Worm (Caenorhabditis elegans) whole organism, L4 larva: ENCODE measurements around the gene chup-1.
A peak's percentile ranks its signal among the peaks of the same experiment; 100 is the strongest.

Source experiments
- D1046.2 ChIP-seq: fragments of 200-800 bp; sonication (Bioruptor generic); IDR thresholded peaks from 2 replicates; pipeline ENCODE4 v1.3.6; 2022; ENCODE audit warnings: missing genetic modification characterization, missing compliant biosample characterization
- F10B5.3 ChIP-seq: sonication (generic microtip); optimal IDR thresholded peaks from 2 replicates; lab custom pipeline; 2016; ENCODE audit warnings: mild to moderate bottlenecking, missing genetic modification characterization, missing compliant biosample characterization
- F26F4.8 ChIP-seq: fragments of 200-800 bp; sonication (Bioruptor generic); conservative IDR thresholded peaks from 2 replicates; pipeline ENCODE4 v1.3.6; 2022; ENCODE audit warnings: missing genetic modification characterization, missing compliant biosample characterization
- Y48G9A.11 ChIP-seq: fragments of 200-800 bp; sonication (Bioruptor generic); IDR thresholded peaks from 2 replicates; pipeline ENCODE4 v1.3.6; 2022; ENCODE audit warnings: missing genetic modification reagents, missing genetic modification characterization, missing compliant biosample characterization
- Y5F2A.4 ChIP-seq: fragments of 200-800 bp; sonication (Bioruptor generic); optimal IDR thresholded peaks from 2 replicates; lab custom pipeline; 2018; ENCODE audit warnings: mild to moderate bottlenecking, missing genetic modification characterization, missing compliant biosample characterization
- aha-1 ChIP-seq: fragments of 150-350 bp; peaks from one replicate; lab custom pipeline; 2014; ENCODE audit warnings: missing biosample characterization, missing genetic modification characterization
- arid-1 ChIP-seq: fragments of 200-800 bp; sonication (Bioruptor generic); conservative IDR thresholded peaks from 2 replicates; pipeline ENCODE4 v1.3.6; 2022; ENCODE audit warnings: missing genetic modification reagents, missing genetic modification characterization, missing compliant biosample characterization
- attf-4 ChIP-seq: sonication (generic microtip); optimal IDR thresholded peaks from 3 replicates; lab custom pipeline; 2017; ENCODE audit warnings: missing biosample characterization, missing genetic modification characterization
- ctbp-1 ChIP-seq: fragments of 200-800 bp; sonication (Bioruptor generic); IDR thresholded peaks from 2 replicates; pipeline ENCODE4 v1.3.6; 2022; ENCODE audit warnings: missing genetic modification reagents, missing genetic modification characterization, missing compliant biosample characterization
- daf-16 ChIP-seq, 3 experiments: sonication (generic microtip); optimal IDR thresholded peaks; 2 replicates each; lab custom pipeline; 2016 to 2017; ENCODE audit warnings: missing genetic modification characterization in 3 of 3, missing genetic modification reagents in 3 of 3, mild to moderate bottlenecking in 2 of 3, missing compliant biosample characterization in 2 of 3, missing biosample characterization in 1 of 3, moderate library complexity in 1 of 3
- daf-8 ChIP-seq: fragments of 200-800 bp; sonication (Bioruptor generic); IDR thresholded peaks from 2 replicates; pipeline ENCODE4 v1.3.6; 2022; ENCODE audit warnings: missing genetic modification characterization, missing compliant biosample characterization
- dmd-8 ChIP-seq: fragments of 200-800 bp; sonication (Bioruptor generic); IDR thresholded peaks from 2 replicates; pipeline ENCODE4 v1.3.6; 2022; ENCODE audit warnings: missing genetic modification characterization, missing compliant biosample characterization
- dmd-9 ChIP-seq: fragments of 200-800 bp; sonication (Bioruptor generic); IDR thresholded peaks from 2 replicates; pipeline ENCODE4 v1.3.6; 2022; ENCODE audit warnings: missing genetic modification reagents, missing genetic modification characterization, missing compliant biosample characterization
- egl-27 ChIP-seq: sonication (generic microtip); optimal IDR thresholded peaks from 3 replicates; lab custom pipeline; 2017; ENCODE audit warnings: missing biosample characterization, missing genetic modification reagents, missing genetic modification characterization
- egl-43 ChIP-seq: fragments of 200-800 bp; sonication (Bioruptor generic); IDR thresholded peaks from 2 replicates; pipeline ENCODE4 v1.3.6; 2022; ENCODE audit warnings: missing genetic modification reagents, missing genetic modification characterization, missing compliant biosample characterization
- hif-1 ChIP-seq, 2 experiments: sonication (generic microtip); optimal IDR thresholded peaks; 2 replicates each; lab custom pipeline; 2016 to 2017; ENCODE audit warnings: missing compliant biosample characterization in 2 of 2, missing genetic modification characterization in 2 of 2, missing genetic modification reagents in 2 of 2, missing genotype in 2 of 2, mild to moderate bottlenecking in 1 of 2
- hlh-11 ChIP-seq: fragments of 200-800 bp; sonication (Bioruptor generic); optimal IDR thresholded peaks from 2 replicates; lab custom pipeline; 2018; ENCODE audit warnings: mild to moderate bottlenecking, missing genetic modification characterization, missing compliant biosample characterization
- hmg-1.1 ChIP-seq: fragments of 200-800 bp; sonication (Bioruptor generic); IDR thresholded peaks from 2 replicates; pipeline ENCODE4 v1.3.6; 2022; ENCODE audit warnings: missing genetic modification reagents, missing genetic modification characterization, missing compliant biosample characterization
- lim-7 ChIP-seq: fragments of 200-800 bp; sonication (Bioruptor generic); IDR thresholded peaks from 2 replicates; pipeline ENCODE4 v1.3.6; 2022; ENCODE audit warnings: missing genetic modification characterization, missing compliant biosample characterization
- lin-1 ChIP-seq: fragments of 200-800 bp; sonication (Bioruptor generic); IDR thresholded peaks from 2 replicates; pipeline ENCODE4 v1.3.6; 2022; ENCODE audit warnings: missing genetic modification reagents, missing genetic modification characterization, missing compliant biosample characterization
- lin-38 ChIP-seq: fragments of 200-800 bp; sonication (Bioruptor generic); IDR thresholded peaks from 2 replicates; pipeline ENCODE4 v1.3.6; 2022; ENCODE audit warnings: missing genetic modification reagents, missing genetic modification characterization, missing compliant biosample characterization
- lin-39 ChIP-seq: fragments of 150-350 bp; optimal IDR thresholded peaks from 2 replicates; lab custom pipeline; 2014; ENCODE audit warnings: missing biosample characterization, missing genetic modification reagents, missing genetic modification characterization
- madf-5 ChIP-seq, 2 experiments: fragments of 200-800 bp; sonication (Bioruptor generic); IDR thresholded peaks; 2 replicates each; pipeline ENCODE4 v1.3.6; 2022; ENCODE audit warnings: missing compliant biosample characterization in 2 of 2, missing genetic modification characterization in 2 of 2
- madf-9 ChIP-seq: fragments of 200-800 bp; sonication (Bioruptor generic); conservative IDR thresholded peaks from 2 replicates; pipeline ENCODE4 v1.3.6; 2022; ENCODE audit warnings: missing genetic modification reagents, missing genetic modification characterization, missing compliant biosample characterization
- mes-2 ChIP-seq: sonication (generic microtip); optimal IDR thresholded peaks from 2 replicates; lab custom pipeline; 2016; ENCODE audit warnings: missing genotype, mild to moderate bottlenecking, missing genetic modification characterization, missing compliant biosample characterization; ENCODE audit not compliant: poor library complexity, severe bottlenecking
- mxl-2 ChIP-seq: fragments of 200-800 bp; sonication (Bioruptor generic); conservative IDR thresholded peaks from 2 replicates; pipeline ENCODE4 v1.3.6; 2022; ENCODE audit warnings: missing genetic modification reagents, missing genetic modification characterization, missing compliant biosample characterization
- mxl-3 ChIP-seq: fragments of 200-800 bp; sonication (Bioruptor generic); optimal IDR thresholded peaks from 2 replicates; lab custom pipeline; 2018; ENCODE audit warnings: mild to moderate bottlenecking, missing genetic modification characterization, missing compliant biosample characterization
- nhr-102 ChIP-seq: sonication (generic microtip); optimal IDR thresholded peaks from 2 replicates; lab custom pipeline; 2016; ENCODE audit warnings: mild to moderate bottlenecking, missing genetic modification characterization, moderate library complexity, missing compliant biosample characterization
- nhr-11 ChIP-seq: fragments of 150-350 bp; optimal IDR thresholded peaks from 2 replicates; lab custom pipeline; 2014; ENCODE audit warnings: missing biosample characterization, missing genetic modification characterization
- nhr-237 ChIP-seq: sonication (generic microtip); optimal IDR thresholded peaks from 2 replicates; lab custom pipeline; 2017; ENCODE audit warnings: missing biosample characterization, missing genetic modification characterization
- nhr-41 ChIP-seq: fragments of 200-800 bp; sonication (Bioruptor generic); IDR thresholded peaks from 2 replicates; pipeline ENCODE4 v1.3.6; 2022; ENCODE audit warnings: missing genetic modification reagents, missing genetic modification characterization, missing compliant biosample characterization
- nhr-42 ChIP-seq: fragments of 200-800 bp; sonication (Bioruptor generic); IDR thresholded peaks from 2 replicates; pipeline ENCODE4 v1.3.6; 2022; ENCODE audit warnings: missing genetic modification characterization, missing compliant biosample characterization
- nhr-48 ChIP-seq: sonication (generic microtip); optimal IDR thresholded peaks from 2 replicates; lab custom pipeline; 2016; ENCODE audit warnings: mild to moderate bottlenecking, missing genetic modification characterization, missing compliant biosample characterization
- nhr-6 ChIP-seq: fragments of 150-350 bp; optimal IDR thresholded peaks from 2 replicates; lab custom pipeline; 2014; ENCODE audit warnings: missing biosample characterization, missing genetic modification characterization
- php-3 ChIP-seq: fragments of 200-800 bp; sonication (Bioruptor generic); IDR thresholded peaks from 2 replicates; pipeline ENCODE4 v1.3.6; 2022; ENCODE audit warnings: missing genetic modification reagents, missing genetic modification characterization, missing compliant biosample characterization
- pqm-1 ChIP-seq: sonication (generic microtip); optimal IDR thresholded peaks from 2 replicates; lab custom pipeline; 2017; ENCODE audit warnings: missing biosample characterization, missing genetic modification characterization
- set-16 ChIP-seq: fragments of 200-800 bp; sonication (Bioruptor generic); IDR thresholded peaks from 2 replicates; pipeline ENCODE4 v1.3.6; 2022; ENCODE audit warnings: missing genetic modification reagents, missing genetic modification characterization, missing compliant biosample characterization
- snpc-1.2 ChIP-seq: fragments of 200-800 bp; sonication (Bioruptor generic); IDR thresholded peaks from 2 replicates; pipeline ENCODE4 v1.3.6; 2022; ENCODE audit warnings: missing genetic modification reagents, missing genetic modification characterization, missing compliant biosample characterization
- spr-3 ChIP-seq: fragments of 200-800 bp; sonication (Bioruptor generic); optimal IDR thresholded peaks from 2 replicates; lab custom pipeline; 2018; ENCODE audit warnings: mild to moderate bottlenecking, missing genetic modification characterization, missing compliant biosample characterization
- tag-97 ChIP-seq: fragments of 200-800 bp; sonication (Bioruptor generic); IDR thresholded peaks from 2 replicates; pipeline ENCODE4 v1.3.6; 2022; ENCODE audit warnings: missing genetic modification characterization, missing compliant biosample characterization
- unc-130 ChIP-seq: sonication (generic microtip); optimal IDR thresholded peaks from 2 replicates; lab custom pipeline; 2016; ENCODE audit warnings: missing genetic modification reagents, missing genetic modification characterization, missing compliant biosample characterization
- vab-7 ChIP-seq: fragments of 200-800 bp; sonication (Bioruptor generic); IDR thresholded peaks from 2 replicates; pipeline ENCODE4 v1.3.6; 2022; ENCODE audit warnings: missing genetic modification reagents, missing genetic modification characterization, missing compliant biosample characterization
- zag-1 ChIP-seq: fragments of 150-350 bp; optimal IDR thresholded peaks from 2 replicates; lab custom pipeline; 2014; ENCODE audit warnings: missing biosample characterization, missing genetic modification characterization
- zfp-2 ChIP-seq: sonication (generic microtip); optimal IDR thresholded peaks from 2 replicates; lab custom pipeline; 2016; ENCODE audit warnings: mild to moderate bottlenecking, missing genetic modification characterization, missing compliant biosample characterization
- zip-11 ChIP-seq: fragments of 200-800 bp; sonication (Bioruptor generic); IDR thresholded peaks from 2 replicates; pipeline ENCODE4 v1.3.6; 2022; ENCODE audit warnings: missing genetic modification characterization, missing compliant biosample characterization

Gene chup-1

DNA sequence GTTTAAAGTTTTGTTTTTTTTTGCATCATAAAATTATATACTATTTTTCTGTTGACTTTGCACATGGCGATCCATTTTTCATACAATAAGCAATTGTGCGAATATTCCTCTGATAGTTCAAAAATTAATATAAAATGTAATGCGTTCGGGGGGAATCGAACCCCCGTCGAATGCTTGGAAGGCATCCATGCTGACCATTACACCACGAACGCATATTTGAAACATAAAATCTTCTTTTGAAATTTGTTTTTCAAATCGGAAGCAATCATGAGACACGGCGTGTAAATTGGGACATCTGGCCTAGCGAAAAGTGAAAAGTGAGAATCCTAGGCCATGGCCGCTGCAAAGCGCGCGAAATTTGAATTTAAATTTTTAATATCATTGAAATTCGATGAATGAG lies 26.5 kb downstream of the chup-1 start:
- TF ChIP-seq F26F4.8 (GFP tag; lab: Robert Waterston, UW) = peak; percentile 69; the same call in 1 of the 2 replicates
- peak; percentile 32; the same call in 1 of the 2 replicates for TF ChIP-seq ctbp-1 (GFP tag; lab: Robert Waterston, UW)
- TF ChIP-seq lin-1 (GFP tag; lab: Robert Waterston, UW) = 0 out of 2 replicates have a peak, but pooled peaks have one; percentile 9
- TF ChIP-seq lin-38 (GFP tag; lab: Robert Waterston, UW) = peak; percentile 55
- TF ChIP-seq snpc-1.2 (GFP tag; lab: Robert Waterston, UW) = peak; percentile 46; the same call in 1 of the 2 replicates
- TF ChIP-seq lim-7 (GFP tag; lab: Robert Waterston, UW) = peak; percentile 57; the same call in 1 of the 2 replicates
- TF ChIP-seq mxl-2 (GFP tag; lab: Robert Waterston, UW) = 0 out of 2 replicates have a peak, but pooled peaks have one; percentile 26
- TF ChIP-seq vab-7 = peak; percentile 43; the same call in 1 of the 2 replicates
- peak; percentile 53; the same call in 1 of the 2 replicates for TF ChIP-seq dmd-8
- TF ChIP-seq D1046.2 (GFP tag; lab: Robert Waterston, UW) = peak; percentile 62; the same call in 1 of the 2 replicates
- peak; percentile 36 to 58; a peak in 1 of 4 replicates for TF ChIP-seq madf-5 (GFP tag; IDR thresholded peaks at IDR 0.05; lab: Robert Waterston, UW)
- TF ChIP-seq dmd-9 = 0 out of 2 replicates have a peak, but pooled peaks have one; percentile 27
- TF ChIP-seq madf-9 (GFP tag; lab: Robert Waterston, UW) = peak; percentile 26; the same call in 1 of the 2 replicates
- 0 out of 2 replicates have a peak, but pooled peaks have one; percentile 12 for TF ChIP-seq arid-1 (GFP tag; lab: Robert Waterston, UW)
- TF ChIP-seq mes-2 = peak; percentile 12
- 0 out of 2 replicates have a peak, but pooled peaks have one; percentile 19 for TF ChIP-seq Y48G9A.11
- peak; percentile 26; the same call in 1 of the 2 replicates for TF ChIP-seq hmg-1.1 (GFP tag; lab: Robert Waterston, UW)
- TF ChIP-seq egl-43 (GFP tag; lab: Robert Waterston, UW) = peak; percentile 76

DNA sequence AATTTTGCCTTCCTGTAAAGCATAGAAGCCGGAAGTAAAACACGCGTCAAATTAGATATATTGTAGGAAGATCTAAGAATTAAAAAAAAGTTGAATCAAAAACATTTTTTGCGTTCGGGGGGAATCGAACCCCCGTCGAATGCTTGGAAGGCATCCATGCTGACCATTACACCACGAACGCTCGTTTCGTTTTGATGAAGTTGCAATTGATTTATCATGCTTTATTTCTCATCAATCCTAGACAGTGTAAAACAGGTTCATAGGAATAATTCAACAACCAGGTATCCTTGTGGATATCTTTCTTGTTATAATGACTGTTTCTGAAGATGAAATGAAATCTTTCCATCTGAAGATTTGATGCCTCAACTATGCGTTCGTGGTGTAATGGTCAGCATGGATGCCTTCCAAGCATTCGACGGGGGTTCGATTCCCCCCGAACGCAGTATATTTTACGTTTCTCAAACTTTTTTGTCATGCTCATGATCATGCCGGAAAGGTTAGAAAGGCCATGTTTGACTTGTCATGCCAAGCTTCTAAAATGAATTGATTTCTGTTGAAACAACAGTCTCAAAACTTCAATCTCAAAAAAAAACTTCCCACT lies 28.0 kb downstream of the chup-1 start:
- TF ChIP-seq lin-38 (GFP tag; lab: Robert Waterston, UW) = peak; percentile 71
- TF ChIP-seq zfp-2 = no peak
- TF ChIP-seq zip-11 (GFP tag; lab: Robert Waterston, UW) = peak; percentile 62; the same call in 1 of the 2 replicates
- no peak for TF ChIP-seq lin-39 (tag; lab: Kevin White, UChicago)
- no peak for TF ChIP-seq zag-1
- no peak for TF ChIP-seq F10B5.3 (tag; lab: Kevin White, UChicago)
- peak; percentile 7 for TF ChIP-seq mxl-3
- TF ChIP-seq egl-27 (tag; lab: Kevin White, UChicago) = no peak
- TF ChIP-seq nhr-42 (GFP tag; lab: Robert Waterston, UW) = no peak
- TF ChIP-seq nhr-48 (tag; lab: Kevin White, UChicago) = peak; percentile 28
- 0 out of 4 replicates have a peak, but pooled peaks of 1 of the 2 experiments have one; percentile 12 for TF ChIP-seq madf-5 (GFP tag; IDR thresholded peaks at IDR 0.05; lab: Robert Waterston, UW)
- TF ChIP-seq attf-4 (tag; lab: Kevin White, UChicago) = no peak
- no peak for TF ChIP-seq dmd-8
- TF ChIP-seq nhr-11 (tag; lab: Kevin White, UChicago) = no peak
- TF ChIP-seq hif-1 (tag; optimal IDR thresholded peaks at IDR 0.05; lab: Kevin White, UChicago) = no peak
- no peak for TF ChIP-seq nhr-6 (tag; lab: Kevin White, UChicago)
- TF ChIP-seq nhr-102 (tag; lab: Kevin White, UChicago) = peak; percentile 28
- no peak for TF ChIP-seq Y48G9A.11
- peak; percentile 69; the same call in 1 of the 2 replicates for TF ChIP-seq php-3 (GFP tag; lab: Robert Waterston, UW)
- no peak for TF ChIP-seq nhr-237
- no peak for TF ChIP-seq tag-97 (GFP tag; lab: Robert Waterston, UW)
- TF ChIP-seq Y5F2A.4 (GFP tag; lab: Kevin White, UChicago) = no peak
- TF ChIP-seq daf-8 (GFP tag; lab: Robert Waterston, UW) = no peak
- TF ChIP-seq aha-1 (tag; lab: Kevin White, UChicago) = peak; percentile 89
- peak; percentile 17 for TF ChIP-seq hlh-11 (tag; lab: Kevin White, UChicago)
- peak; percentile 58; the same call in 1 of the 2 replicates for TF ChIP-seq snpc-1.2 (GFP tag; lab: Robert Waterston, UW)
- TF ChIP-seq lim-7 (GFP tag; lab: Robert Waterston, UW) = peak; percentile 66; the same call in 1 of the 2 replicates
- peak; percentile 10 to 29 for TF ChIP-seq daf-16 (GFP tag; optimal IDR thresholded peaks at IDR 0.05; lab: Kevin White, UChicago)
- peak; percentile 31 for TF ChIP-seq daf-16 (tag; optimal IDR thresholded peaks at IDR 0.05; lab: Kevin White, UChicago)
- no peak for TF ChIP-seq set-16
- TF ChIP-seq spr-3 = no peak
- no peak for TF ChIP-seq hmg-1.1 (GFP tag; lab: Robert Waterston, UW)
- peak; percentile 25; the same call in 1 of the 2 replicates for TF ChIP-seq vab-7
- no peak for TF ChIP-seq pqm-1 (tag; lab: Kevin White, UChicago)
- TF ChIP-seq unc-130 (GFP tag; lab: Kevin White, UChicago) = peak; percentile 27
- TF ChIP-seq egl-43 (GFP tag; lab: Robert Waterston, UW) = peak; percentile 72
- 0 out of 2 replicates have a peak, but pooled peaks have one; percentile 23 for TF ChIP-seq nhr-41 (GFP tag; lab: Robert Waterston, UW)
- peak; percentile 69 for TF ChIP-seq arid-1 (GFP tag; lab: Robert Waterston, UW)
